Fruit fly (Drosophila melanogaster) whole organism, wandering third instar larva: ENCODE measurements around the gene CG7271.

ENCODE experiments used
- HLH106 ChIP-seq: fragments of 200-800 bp; optimal IDR thresholded peaks from 3 replicates; lab custom pipeline; 2019; ENCODE audit warnings: missing biosample characterization, mild to moderate bottlenecking, missing genetic modification characterization, moderate library complexity
- OdsH ChIP-seq: fragments of 200-800 bp; sonication (Bioruptor generic); optimal IDR thresholded peaks from 2 replicates; lab custom pipeline; 2016; ENCODE audit warnings: missing biosample characterization, mild to moderate bottlenecking, missing genetic modification characterization
- Vsx2 ChIP-seq: fragments of 200-300, 225-300 bp; sonication (Bioruptor generic); optimal IDR thresholded peaks from 2 replicates; lab custom pipeline; 2018; ENCODE audit warnings: missing biosample characterization, missing genetic modification characterization; ENCODE audit not compliant: partially characterized antibody
- br ChIP-seq: fragments of 200-800 bp; sonication (Bioruptor generic); optimal IDR thresholded peaks from 2 replicates; lab custom pipeline; 2016; ENCODE audit warnings: missing biosample characterization, missing genetic modification characterization
- dl ChIP-seq, 2 experiments: fragments of 175-275, 200-275 bp in 1 of 2; fragments of 200-275 bp in 1 of 2; sonication (Bioruptor generic); optimal IDR thresholded peaks; lab custom pipeline; 2018; ENCODE audit warnings: mild to moderate bottlenecking in 2 of 2, missing biosample characterization in 2 of 2, missing genetic modification characterization in 2 of 2, moderate library complexity in 2 of 2; ENCODE audit not compliant: partially characterized antibody in 2 of 2, insufficient read depth in 1 of 2
- dmrt93B ChIP-seq: fragments of 200-800 bp; sonication (Bioruptor generic); optimal IDR thresholded peaks from 2 replicates; lab custom pipeline; 2018; ENCODE audit warnings: missing biosample characterization, mild to moderate bottlenecking, missing genetic modification characterization
- pan ChIP-seq: fragments of >200 bp; optimal IDR thresholded peaks from 2 replicates; lab custom pipeline; 2017

DNA sequence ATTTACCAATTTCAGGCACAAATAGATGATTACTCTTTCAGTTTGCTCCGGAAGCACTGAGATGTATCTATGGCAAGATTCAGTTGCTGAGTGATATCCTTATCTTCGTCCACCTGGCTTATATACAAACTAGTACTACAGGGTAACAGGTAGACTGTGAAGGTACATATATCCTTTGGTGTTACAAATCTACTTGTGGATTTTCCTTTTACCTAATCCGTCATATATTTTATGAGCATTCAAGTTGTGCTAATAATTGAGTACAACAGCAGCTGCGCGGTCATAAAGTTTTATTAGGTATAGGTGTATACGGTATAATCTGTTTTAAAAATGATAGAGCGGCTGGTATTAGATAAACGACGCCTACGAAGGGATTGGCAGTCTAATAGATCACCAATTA is 5.1 kb downstream of the CG7271 start, which contains the start of gene term:
- TF ChIP-seq dmrt93B (GFP tag; lab: Kevin White, UChicago) (no peak), br (GFP tag; lab: Kevin White, UChicago) (no peak), pan (lab: Kevin White, UChicago) (no peak), dl (GFP tag; optimal IDR thresholded peaks at IDR 0.05; lab: Kevin White, UChicago; ENCODE audit: insufficient read depth in 1 of 2, partially characterized antibody in 2 of 2) (no peak), HLH106 (tag; lab: Kevin White, UChicago) (no peak), Vsx2 (GFP tag; lab: Kevin White, UChicago) (no peak), OdsH (GFP tag; lab: Kevin White, UChicago) (no peak)
